Fruit fly (Drosophila melanogaster) whole organism, prepupa: Measurements from ENCODE around the gene m.

Experiments
- Blimp-1 ChIP-seq: fragments of 200-800 bp; sonication (Bioruptor generic); optimal IDR thresholded peaks from 3 replicates; lab custom pipeline; 2017; ENCODE audit warnings: missing biosample characterization, missing genetic modification characterization, mild to moderate bottlenecking, moderate library complexity, missing genetic modification reagents
- CG10631 ChIP-seq: fragments of 200-800 bp; sonication (Bioruptor generic); optimal IDR thresholded peaks from 2 replicates; lab custom pipeline; 2016; ENCODE audit warnings: missing biosample characterization, missing genetic modification characterization
- Lpt ChIP-seq: fragments of 200-800 bp; sonication (Bioruptor generic); optimal IDR thresholded peaks from 3 replicates; lab custom pipeline; 2016; ENCODE audit warnings: missing biosample characterization, missing genetic modification characterization
- OdsH ChIP-seq: fragments of 200-800 bp; sonication (Bioruptor generic); optimal IDR thresholded peaks from 3 replicates; lab custom pipeline; 2016; ENCODE audit warnings: missing biosample characterization, missing genetic modification characterization

- TF ChIP-seq Blimp-1 (no peak), OdsH (GFP tag; lab: Kevin White, UChicago) (no peak), Lpt (GFP tag; lab: Kevin White, UChicago) (no peak), CG10631 (GFP tag; lab: Kevin White, UChicago) (no peak)
Observed at dm6 chrX:11778734-11779220, 24.7 kb downstream of the m start, which contains the start of gene dy.
